Fruit fly (Drosophila melanogaster): Measurements from ENCODE around the gene Sas10.

Gene Sas10

DNA sequence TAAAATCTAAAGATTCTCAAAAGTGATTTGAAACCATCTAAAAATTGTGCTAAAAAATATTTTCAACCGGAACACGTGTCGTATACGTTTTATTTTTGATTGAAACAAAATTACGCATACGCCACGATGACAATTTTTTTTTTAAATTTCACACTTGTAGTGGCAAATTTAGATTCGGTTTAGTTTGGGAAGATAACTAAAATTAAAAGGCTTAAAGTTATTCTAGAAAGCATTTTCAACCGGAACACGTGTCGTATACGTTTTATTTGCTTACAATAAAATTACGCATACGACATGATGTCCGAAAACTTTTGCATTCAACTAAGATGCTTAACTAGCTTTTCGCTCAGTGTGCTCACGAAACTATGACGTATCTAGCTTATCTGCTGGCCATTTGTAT is 41.6 kb downstream of the Sas10 start (continued):
- TF ChIP-seq CG9727 (GFP tag; optimal IDR thresholded peaks at IDR 0.05): peak; percentile 59
- TF ChIP-seq CG4424 (GFP tag; optimal IDR thresholded peaks at IDR 0.05): peak; percentile 14
- TF ChIP-seq tll (GFP tag; optimal IDR thresholded peaks at IDR 0.05): no peak
- TF ChIP-seq Oaz (GFP tag; IDR thresholded peaks at IDR 0.05): no peak
- peak; percentile 69 for TF ChIP-seq CG10979 (tag; optimal IDR thresholded peaks at IDR 0.05)
- TF ChIP-seq CG12744 (GFP tag; optimal IDR thresholded peaks at IDR 0.05): peak; percentile 10
- TF ChIP-seq CG7987 (GFP tag; optimal IDR thresholded peaks at IDR 0.05): no peak
- no peak for TF ChIP-seq trh (GFP tag; optimal IDR thresholded peaks at IDR 0.05)
- TF ChIP-seq Fer2 (tag; optimal IDR thresholded peaks at IDR 0.05): no peak
- no peak for TF ChIP-seq Tbp (GFP tag; optimal IDR thresholded peaks at IDR 0.05)
- no peak for TF ChIP-seq da (GFP tag; optimal IDR thresholded peaks at IDR 0.05)
- no peak for TF ChIP-seq odd (GFP tag; optimal IDR thresholded peaks at IDR 0.05)
- TF ChIP-seq ERR (GFP tag; optimal IDR thresholded peaks at IDR 0.05): no peak
- TF ChIP-seq cato (GFP tag; optimal IDR thresholded peaks at IDR 0.05; ENCODE audit: borderline replicate concordance): no peak
- TF ChIP-seq grau (tag; optimal IDR thresholded peaks at IDR 0.05): peak; percentile 21
- no peak for TF ChIP-seq CG7786 (GFP tag; optimal IDR thresholded peaks at IDR 0.05)
- TF ChIP-seq CG7556 (GFP tag; optimal IDR thresholded peaks at IDR 0.05): peak; percentile 19
- peak; percentile 41 for TF ChIP-seq sens (GFP tag)
- no peak for TF ChIP-seq sima (GFP tag; optimal IDR thresholded peaks at IDR 0.05)
- TF ChIP-seq wdn (GFP tag; IDR thresholded peaks at IDR 0.05): no peak
- peak; percentile 2 for TF ChIP-seq CG10267 (tag; optimal IDR thresholded peaks at IDR 0.05)
- TF ChIP-seq Meics (GFP tag; optimal IDR thresholded peaks at IDR 0.05): peak; percentile 38
- TF ChIP-seq CG30403 (GFP tag; optimal IDR thresholded peaks at IDR 0.05): peak; percentile 35
- TF ChIP-seq Med (GFP tag): peak; percentile 19
- TF ChIP-seq Dll (GFP tag; IDR thresholded peaks at IDR 0.05; ENCODE audit: partially characterized antibody): no peak
- no peak for TF ChIP-seq Side (GFP tag; optimal IDR thresholded peaks at IDR 0.05)
- peak; percentile 40 for TF ChIP-seq gem (tag; optimal IDR thresholded peaks at IDR 0.05)
- no peak for TF ChIP-seq Myb (GFP tag; optimal IDR thresholded peaks at IDR 0.05)
- TF ChIP-seq sisA (GFP tag; IDR thresholded peaks at IDR 0.05): no peak
- TF ChIP-seq CG4707 (GFP tag; optimal IDR thresholded peaks at IDR 0.05): no peak
- TF ChIP-seq vnd (GFP tag; IDR thresholded peaks at IDR 0.05; ENCODE audit: partially characterized antibody): no peak
- no peak for TF ChIP-seq pfk (GFP tag; optimal IDR thresholded peaks at IDR 0.05)
- peak; percentile 7 for TF ChIP-seq CG15269 (tag; optimal IDR thresholded peaks at IDR 0.05)
- peak; percentile 34 for TF ChIP-seq CG11504 (tag; optimal IDR thresholded peaks at IDR 0.05)
- TF ChIP-seq ranshi (GFP tag; IDR thresholded peaks at IDR 0.05): no peak
- TF ChIP-seq CG7372 (GFP tag; IDR thresholded peaks at IDR 0.05): peak; percentile 82
- peak; percentile 17 for TF ChIP-seq ind (GFP tag; optimal IDR thresholded peaks at IDR 0.05)
- no peak for TF ChIP-seq CG10147 (GFP tag; optimal IDR thresholded peaks at IDR 0.05)
- TF ChIP-seq CG4282 (GFP tag; optimal IDR thresholded peaks at IDR 0.05): no peak
- no peak for TF ChIP-seq CG12071 (GFP tag; optimal IDR thresholded peaks at IDR 0.05)
- TF ChIP-seq corto (GFP tag; optimal IDR thresholded peaks at IDR 0.05): no peak
- no peak for TF ChIP-seq ac (GFP tag; optimal IDR thresholded peaks at IDR 0.05)

DNA sequence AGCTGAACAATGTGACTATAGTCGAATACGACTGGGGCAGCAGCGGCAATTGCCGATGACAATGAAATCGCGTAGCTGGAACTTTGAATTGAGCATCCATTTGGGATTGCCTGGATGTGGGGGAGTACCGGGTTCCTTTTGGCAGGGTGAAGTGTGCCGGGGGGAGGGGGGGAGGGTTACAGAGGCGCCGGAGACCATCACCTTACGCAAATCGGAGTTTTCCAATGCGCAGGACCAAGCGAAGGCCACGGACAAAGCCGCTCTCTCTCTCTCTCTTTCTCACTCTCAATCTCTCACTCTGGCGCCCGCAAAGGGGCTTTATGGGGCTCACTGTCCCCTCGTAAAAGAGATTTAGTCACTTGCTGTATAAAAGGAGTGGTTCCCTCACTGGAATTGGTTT is 45.9 kb downstream of the Sas10 start:
- TF ChIP-seq dmrt99B (tag; optimal IDR thresholded peaks at IDR 0.05) (no peak), row (GFP tag; IDR thresholded peaks at IDR 0.05) (peak; percentile 32; the same call in 1 of the 3 replicates), ewg (GFP tag; optimal IDR thresholded peaks at IDR 0.05) (peak; percentile 60), CG18599 (GFP tag; optimal IDR thresholded peaks at IDR 0.05) (peak; percentile 39), CG13894 (tag; optimal IDR thresholded peaks at IDR 0.05) (peak; percentile 51), Hmr (GFP tag; optimal IDR thresholded peaks at IDR 0.05) (peak; percentile 57), CG18619 (GFP tag; optimal IDR thresholded peaks at IDR 0.05) (peak; percentile 4), CG10274 (GFP tag; optimal IDR thresholded peaks at IDR 0.05) (no peak), lab (GFP tag; optimal IDR thresholded peaks at IDR 0.05) (peak; percentile 9), Trl (optimal IDR thresholded peaks at IDR 0.05) (peak in 1 of 2 experiments; percentile 20), Trl (GFP tag; optimal IDR thresholded peaks at IDR 0.05) (no peak), ab (GFP tag; optimal IDR thresholded peaks at IDR 0.05) (no peak)

All from whole organism, embryonic.